Worm (Caenorhabditis elegans) whole organism, L3 larva: ENCODE data around the gene hrg-7.

Experiments
- egl-27 ChIP-seq: sonication (generic microtip); optimal IDR thresholded peaks from 4 replicates; lab custom pipeline; 2017; ENCODE audit warnings: missing biosample characterization, missing genetic modification reagents, missing genetic modification characterization
- elt-1 ChIP-seq: fragments of 150-350 bp; optimal IDR thresholded peaks from 2 replicates; lab custom pipeline; 2014; ENCODE audit warnings: missing biosample characterization, missing genetic modification characterization
- nhr-25 ChIP-seq: sonication (generic microtip); optimal IDR thresholded peaks from 2 replicates; lab custom pipeline; 2017; ENCODE audit warnings: missing biosample characterization, missing genetic modification characterization
- snpc-4 ChIP-seq: fragments of 150-350 bp; optimal IDR thresholded peaks from 2 replicates; lab custom pipeline; 2014; ENCODE audit warnings: missing biosample characterization, missing genetic modification characterization

- no peak for TF ChIP-seq nhr-25 (tag; lab: Kevin White, UChicago)
- TF ChIP-seq egl-27 (tag; lab: Kevin White, UChicago), result no peak
- TF ChIP-seq snpc-4, result no peak
- TF ChIP-seq elt-1 (tag; lab: Kevin White, UChicago), result no peak
Observed at ce11 chrV:12743778-12744502, 2.1 kb downstream of the hrg-7 start.
